Worm (Caenorhabditis elegans) whole organism, L4 larva: ENCODE results near the gene ani-2.

Experiments
- D1046.2 ChIP-seq: fragments of 200-800 bp; sonication (Bioruptor generic); IDR thresholded peaks from 2 replicates; pipeline ENCODE4 v1.3.6; 2022; ENCODE audit warnings: missing genetic modification characterization, missing compliant biosample characterization
- F10B5.3 ChIP-seq: sonication (generic microtip); optimal IDR thresholded peaks from 2 replicates; lab custom pipeline; 2016; ENCODE audit warnings: mild to moderate bottlenecking, missing genetic modification characterization, missing compliant biosample characterization
- F26F4.8 ChIP-seq: fragments of 200-800 bp; sonication (Bioruptor generic); conservative IDR thresholded peaks from 2 replicates; pipeline ENCODE4 v1.3.6; 2022; ENCODE audit warnings: missing genetic modification characterization, missing compliant biosample characterization
- F37D6.2 ChIP-seq: sonication (generic microtip); optimal IDR thresholded peaks from 2 replicates; lab custom pipeline; 2016; ENCODE audit warnings: mild to moderate bottlenecking, missing genetic modification characterization, missing compliant biosample characterization
- F49E8.2 ChIP-seq: sonication (generic microtip); optimal IDR thresholded peaks from 2 replicates; lab custom pipeline; 2016; ENCODE audit warnings: missing compliant biosample characterization, mild to moderate bottlenecking, missing genetic modification characterization, borderline replicate concordance
- R02D3.7 ChIP-seq: fragments of 150-350 bp; sonication (generic microtip); optimal IDR thresholded peaks from 3 replicates; lab custom pipeline; 2014; ENCODE audit warnings: missing biosample characterization, missing genetic modification characterization
- T20F7.1 ChIP-seq: fragments of 200-800 bp; sonication (Bioruptor generic); optimal IDR thresholded peaks from 2 replicates; lab custom pipeline; 2018; ENCODE audit warnings: mild to moderate bottlenecking, missing genetic modification characterization, missing compliant biosample characterization
- ZK337.2 ChIP-seq: fragments of 200-800 bp; sonication (Bioruptor generic); IDR thresholded peaks from 2 replicates; pipeline ENCODE4 v1.3.6; 2022; ENCODE audit warnings: missing genetic modification reagents, missing genetic modification characterization, missing compliant biosample characterization
- attf-4 ChIP-seq: sonication (generic microtip); optimal IDR thresholded peaks from 3 replicates; lab custom pipeline; 2017; ENCODE audit warnings: missing biosample characterization, missing genetic modification characterization
- ceh-32 ChIP-seq: sonication (generic microtip); optimal IDR thresholded peaks from 2 replicates; lab custom pipeline; 2016; ENCODE audit warnings: mild to moderate bottlenecking, missing genetic modification characterization, missing compliant biosample characterization; ENCODE audit not compliant: poor library complexity
- ceh-44 ChIP-seq: fragments of 200-800 bp; sonication (Bioruptor generic); IDR thresholded peaks from 2 replicates; pipeline ENCODE4 v1.3.6; 2022; ENCODE audit warnings: missing genetic modification reagents, missing genetic modification characterization, missing compliant biosample characterization
- ceh-62 ChIP-seq: sonication (generic microtip); optimal IDR thresholded peaks from 2 replicates; lab custom pipeline; 2017; ENCODE audit warnings: missing biosample characterization, missing genetic modification characterization
- ces-1 ChIP-seq: fragments of 150-350 bp; sonication (generic microtip); optimal IDR thresholded peaks from 4 replicates; lab custom pipeline; 2014; ENCODE audit warnings: missing biosample characterization, missing genetic modification reagents, missing genetic modification characterization
- cey-2 ChIP-seq: sonication (generic microtip); optimal IDR thresholded peaks from 3 replicates; lab custom pipeline; 2017; ENCODE audit warnings: missing genetic modification characterization, mild to moderate bottlenecking, missing compliant biosample characterization, antibody characterized with exemption, borderline replicate concordance; ENCODE audit not compliant: insufficient read depth
- ctbp-1 ChIP-seq: fragments of 200-800 bp; sonication (Bioruptor generic); IDR thresholded peaks from 2 replicates; pipeline ENCODE4 v1.3.6; 2022; ENCODE audit warnings: missing genetic modification reagents, missing genetic modification characterization, missing compliant biosample characterization
- daf-12 ChIP-seq: fragments of 150-350 bp; optimal IDR thresholded peaks from 2 replicates; lab custom pipeline; 2014; ENCODE audit warnings: missing biosample characterization, missing genetic modification reagents, missing genetic modification characterization
- daf-19 ChIP-seq: fragments of 200-800 bp; sonication (Bioruptor generic); conservative IDR thresholded peaks from 2 replicates; pipeline ENCODE4 v1.3.6; 2022; ENCODE audit warnings: missing genetic modification characterization, missing compliant biosample characterization
- daf-8 ChIP-seq: fragments of 200-800 bp; sonication (Bioruptor generic); IDR thresholded peaks from 2 replicates; pipeline ENCODE4 v1.3.6; 2022; ENCODE audit warnings: missing genetic modification characterization, missing compliant biosample characterization
- dmd-8 ChIP-seq: fragments of 200-800 bp; sonication (Bioruptor generic); IDR thresholded peaks from 2 replicates; pipeline ENCODE4 v1.3.6; 2022; ENCODE audit warnings: missing genetic modification characterization, missing compliant biosample characterization
- fkh-10 ChIP-seq: fragments of 150-350 bp; optimal IDR thresholded peaks from 2 replicates; lab custom pipeline; 2014; ENCODE audit warnings: missing biosample characterization, missing genetic modification reagents, missing genetic modification characterization
- gei-8 ChIP-seq: fragments of 200-800 bp; sonication (Bioruptor generic); optimal IDR thresholded peaks from 2 replicates; lab custom pipeline; 2018; ENCODE audit warnings: mild to moderate bottlenecking, missing genetic modification characterization, missing compliant biosample characterization
- hlh-11 ChIP-seq: fragments of 200-800 bp; sonication (Bioruptor generic); optimal IDR thresholded peaks from 2 replicates; lab custom pipeline; 2018; ENCODE audit warnings: mild to moderate bottlenecking, missing genetic modification characterization, missing compliant biosample characterization
- hlh-30 ChIP-seq: sonication (generic microtip); optimal IDR thresholded peaks from 2 replicates; lab custom pipeline; 2017; ENCODE audit warnings: antibody characterized with exemption, mild to moderate bottlenecking, missing genetic modification characterization, missing compliant biosample characterization; ENCODE audit not compliant: insufficient read depth
- lin-15B ChIP-seq: fragments of 150-350 bp; sonication (generic microtip); optimal IDR thresholded peaks from 3 replicates; lab custom pipeline; 2014; ENCODE audit warnings: missing biosample characterization, missing genetic modification characterization
- lin-29 ChIP-seq: fragments of 200-800 bp; sonication (Bioruptor generic); IDR thresholded peaks from 2 replicates; pipeline ENCODE4 v1.3.6; 2022; ENCODE audit warnings: missing genetic modification reagents, missing genetic modification characterization, missing compliant biosample characterization
- lin-38 ChIP-seq: fragments of 200-800 bp; sonication (Bioruptor generic); IDR thresholded peaks from 2 replicates; pipeline ENCODE4 v1.3.6; 2022; ENCODE audit warnings: missing genetic modification reagents, missing genetic modification characterization, missing compliant biosample characterization
- lin-39 ChIP-seq: fragments of 150-350 bp; optimal IDR thresholded peaks from 2 replicates; lab custom pipeline; 2014; ENCODE audit warnings: missing biosample characterization, missing genetic modification reagents, missing genetic modification characterization
- lir-3 ChIP-seq: sonication (generic microtip); optimal IDR thresholded peaks from 2 replicates; lab custom pipeline; 2016; ENCODE audit warnings: mild to moderate bottlenecking, missing genetic modification characterization, missing compliant biosample characterization
- mdl-1 ChIP-seq, 2 experiments: fragments of 150-350 bp in 1 of 2; sonication (generic microtip) in 1 of 2; optimal IDR thresholded peaks; 2 replicates each; lab custom pipeline; 2014 to 2017; ENCODE audit warnings: missing biosample characterization in 2 of 2, missing genetic modification characterization in 2 of 2
- nhr-10 ChIP-seq: fragments of 150-350 bp; optimal IDR thresholded peaks from 2 replicates; lab custom pipeline; 2014; ENCODE audit warnings: missing biosample characterization, missing genetic modification characterization
- nhr-102 ChIP-seq: sonication (generic microtip); optimal IDR thresholded peaks from 2 replicates; lab custom pipeline; 2016; ENCODE audit warnings: mild to moderate bottlenecking, missing genetic modification characterization, moderate library complexity, missing compliant biosample characterization
- nhr-11 ChIP-seq: fragments of 150-350 bp; optimal IDR thresholded peaks from 2 replicates; lab custom pipeline; 2014; ENCODE audit warnings: missing biosample characterization, missing genetic modification characterization
- nhr-111 ChIP-seq: fragments of 200-800 bp; sonication (Bioruptor generic); optimal IDR thresholded peaks from 2 replicates; lab custom pipeline; 2018; ENCODE audit warnings: mild to moderate bottlenecking, missing genetic modification characterization, missing compliant biosample characterization
- nhr-237 ChIP-seq: sonication (generic microtip); optimal IDR thresholded peaks from 2 replicates; lab custom pipeline; 2017; ENCODE audit warnings: missing biosample characterization, missing genetic modification characterization
- nhr-41 ChIP-seq: fragments of 200-800 bp; sonication (Bioruptor generic); IDR thresholded peaks from 2 replicates; pipeline ENCODE4 v1.3.6; 2022; ENCODE audit warnings: missing genetic modification reagents, missing genetic modification characterization, missing compliant biosample characterization
- nhr-76 ChIP-seq: fragments of 150-350 bp; optimal IDR thresholded peaks from 2 replicates; lab custom pipeline; 2014; ENCODE audit warnings: missing biosample characterization, missing genetic modification characterization
- pha-4 ChIP-seq, 2 experiments: fragments of 150-350 bp in 1 of 2; fragments of 200-800 bp in 1 of 2; sonication (Bioruptor generic) in 1 of 2; IDR thresholded peaks in 1 of 2; optimal IDR thresholded peaks in 1 of 2; 2 replicates each; pipeline versions ENCODE4 v1.3.6 to Lab custom; 2014 to 2022; ENCODE audit warnings: missing genetic modification characterization in 2 of 2, missing genetic modification reagents in 2 of 2, missing biosample characterization in 1 of 2, missing compliant biosample characterization in 1 of 2
- pqm-1 ChIP-seq: sonication (generic microtip); optimal IDR thresholded peaks from 2 replicates; lab custom pipeline; 2017; ENCODE audit warnings: missing biosample characterization, missing genetic modification characterization
- skn-1 ChIP-seq: fragments of 150-350 bp; optimal IDR thresholded peaks from 2 replicates; lab custom pipeline; 2014; ENCODE audit warnings: missing biosample characterization, missing genetic modification characterization
- snpc-1.2 ChIP-seq: fragments of 200-800 bp; sonication (Bioruptor generic); IDR thresholded peaks from 2 replicates; pipeline ENCODE4 v1.3.6; 2022; ENCODE audit warnings: missing genetic modification reagents, missing genetic modification characterization, missing compliant biosample characterization
- snpc-4 ChIP-seq: fragments of 150-350 bp; optimal IDR thresholded peaks from 2 replicates; lab custom pipeline; 2014; ENCODE audit warnings: missing biosample characterization, missing genetic modification characterization
- spr-3 ChIP-seq: fragments of 200-800 bp; sonication (Bioruptor generic); optimal IDR thresholded peaks from 2 replicates; lab custom pipeline; 2018; ENCODE audit warnings: mild to moderate bottlenecking, missing genetic modification characterization, missing compliant biosample characterization
- tra-1 ChIP-seq: fragments of 200-800 bp; sonication (Bioruptor generic); IDR thresholded peaks from 2 replicates; pipeline ENCODE4 v1.3.6; 2022; ENCODE audit warnings: missing genetic modification reagents, missing genetic modification characterization, missing compliant biosample characterization
- unc-130 ChIP-seq: sonication (generic microtip); optimal IDR thresholded peaks from 2 replicates; lab custom pipeline; 2016; ENCODE audit warnings: missing genetic modification reagents, missing genetic modification characterization, missing compliant biosample characterization
- unc-39 ChIP-seq: sonication (generic microtip); optimal IDR thresholded peaks from 2 replicates; lab custom pipeline; 2017; ENCODE audit warnings: missing biosample characterization, missing genetic modification characterization
- unc-62 ChIP-seq, 3 experiments: fragments of 150-350 bp in 1 of 3; sonication (generic microtip); optimal IDR thresholded peaks in 2 of 3; peaks in 1 of 3; 1 replicate in 1 of 3; 2 replicates in 2 of 3; lab custom pipeline; 2014 to 2017; ENCODE audit warnings: missing biosample characterization in 3 of 3, missing genetic modification characterization in 3 of 3, missing genetic modification reagents in 3 of 3, missing genotype in 1 of 3
- zag-1 ChIP-seq: fragments of 150-350 bp; optimal IDR thresholded peaks from 2 replicates; lab custom pipeline; 2014; ENCODE audit warnings: missing biosample characterization, missing genetic modification characterization
- zip-2 ChIP-seq: fragments of 150-350 bp; optimal IDR thresholded peaks from 2 replicates; lab custom pipeline; 2014; ENCODE audit warnings: missing biosample characterization, missing genetic modification characterization
- ztf-11 ChIP-seq: fragments of 150-350 bp; optimal IDR thresholded peaks from 2 replicates; lab custom pipeline; 2014; ENCODE audit warnings: missing biosample characterization, missing genetic modification characterization

The ani-2 gene

DNA sequence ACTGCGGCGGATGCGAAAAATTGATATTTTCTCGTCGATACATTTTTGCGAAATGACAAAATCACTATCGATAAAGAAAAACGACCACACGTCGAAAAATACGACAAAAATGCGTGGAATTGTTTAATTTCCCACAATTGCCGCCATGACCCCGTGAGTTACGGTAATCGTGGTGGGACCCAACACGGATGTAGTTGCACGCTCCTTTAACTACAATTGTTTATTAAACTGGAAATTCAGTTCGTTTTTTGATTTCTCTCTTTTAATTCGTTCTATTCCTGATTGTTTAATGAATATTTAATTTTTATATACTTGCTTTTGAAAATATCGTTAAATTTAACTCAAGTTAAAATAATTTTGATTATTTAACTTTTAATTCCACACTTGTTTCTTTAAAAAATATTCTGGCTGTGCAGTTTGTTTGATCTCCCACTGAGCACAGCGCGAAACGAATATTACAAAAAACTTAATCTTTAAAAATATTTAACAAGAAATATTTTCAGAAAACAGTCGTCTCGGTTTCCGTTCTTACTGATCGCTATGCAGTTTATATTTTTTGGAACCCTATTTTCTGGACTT is at the start of gene ani-2, which contains the start of gene clec-88:
Gene ani-2, minus strand, starts transcription at position 131 of the 579 bp plus-strand sequence.
Gene clec-88, plus strand, starts transcription at position 486 of the 579 bp plus-strand sequence.
- TF ChIP-seq F26F4.8 (GFP tag; lab: Robert Waterston, UW) (no peak), skn-1 (no peak), zip-2 (tag; lab: Kevin White, UChicago) (no peak), daf-19 (GFP tag; lab: Robert Waterston, UW) (no peak), attf-4 (tag; lab: Kevin White, UChicago) (no peak), unc-130 (GFP tag; lab: Kevin White, UChicago) (peak; percentile 87), lin-38 (peak; percentile 64), spr-3 (no peak)

DNA sequence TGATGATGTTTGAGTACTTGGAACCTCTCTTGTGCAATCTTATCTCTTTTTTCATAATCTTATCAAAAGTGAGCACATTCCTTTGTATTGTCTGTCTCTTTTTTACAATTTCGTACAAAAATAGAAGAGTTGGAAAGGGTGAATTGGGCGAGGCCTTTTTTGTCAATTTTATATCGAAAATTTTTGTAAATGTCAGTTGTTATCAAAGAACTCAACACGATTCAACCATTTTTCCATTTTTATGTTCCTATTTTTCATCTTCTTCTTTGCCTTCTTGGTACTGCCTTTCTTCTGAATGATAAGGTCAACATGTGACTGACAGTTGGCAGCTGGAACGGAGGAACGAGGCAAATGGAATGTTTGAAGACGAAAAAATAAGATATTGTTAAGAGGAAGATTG is 48.6 kb upstream of the ani-2 start:
- TF ChIP-seq unc-62 (GFP tag; optimal IDR thresholded peaks at IDR 0.05 in 1 of 2; lab: Kevin White, UChicago) = peak; percentile 37 to 62
- no peak for TF ChIP-seq unc-62 (tag; optimal IDR thresholded peaks at IDR 0.05; lab: Kevin White, UChicago)
- no peak for TF ChIP-seq daf-12
- no peak for TF ChIP-seq zag-1 (tag; lab: Kevin White, UChicago)
- TF ChIP-seq hlh-11 = peak; percentile 86
- TF ChIP-seq F49E8.2 (tag; lab: Kevin White, UChicago) = no peak
- no peak for TF ChIP-seq dmd-8 (GFP tag; lab: Robert Waterston, UW)
- no peak for TF ChIP-seq ztf-11 (tag; lab: Kevin White, UChicago)
- 0 out of 2 replicates have a peak, but pooled peaks have one; percentile 28 for TF ChIP-seq nhr-41 (GFP tag; lab: Robert Waterston, UW)
- no peak for TF ChIP-seq F10B5.3
- TF ChIP-seq T20F7.1 (GFP tag; lab: Kevin White, UChicago) = peak; percentile 52
- TF ChIP-seq unc-39 (tag; lab: Kevin White, UChicago) = no peak
- no peak for TF ChIP-seq lin-39 (tag; lab: Kevin White, UChicago)
- no peak for TF ChIP-seq snpc-1.2
- no peak for TF ChIP-seq lin-29 (GFP tag; lab: Robert Waterston, UW)
- TF ChIP-seq nhr-237 (tag; lab: Kevin White, UChicago) = no peak
- TF ChIP-seq fkh-10 = no peak
- no peak for TF ChIP-seq ceh-44
- no peak for TF ChIP-seq daf-8
- no peak for TF ChIP-seq ceh-62 (tag; lab: Kevin White, UChicago)
- no peak for TF ChIP-seq gei-8 (GFP tag; lab: Kevin White, UChicago)
- TF ChIP-seq ctbp-1 = no peak
- TF ChIP-seq pqm-1 (tag; lab: Kevin White, UChicago) = peak; percentile 93
- TF ChIP-seq nhr-111 (GFP tag; lab: Kevin White, UChicago) = no peak
- peak; percentile 51 for TF ChIP-seq nhr-102 (tag; lab: Kevin White, UChicago)
- TF ChIP-seq pha-4 (GFP tag; IDR thresholded peaks at IDR 0.05; lab: Robert Waterston, UW) = no peak
- TF ChIP-seq pha-4 (tag; optimal IDR thresholded peaks at IDR 0.05; lab: Kevin White, UChicago) = no peak
- TF ChIP-seq tra-1 (GFP tag; lab: Robert Waterston, UW) = 0 out of 2 replicates have a peak, but pooled peaks have one; percentile 17
- no peak for TF ChIP-seq snpc-4 (tag; lab: Kevin White, UChicago)
- TF ChIP-seq ceh-32 (tag; lab: Kevin White, UChicago) = no peak
- no peak for TF ChIP-seq F37D6.2 (tag; lab: Kevin White, UChicago)
- no peak for TF ChIP-seq ZK337.2 (GFP tag; lab: Robert Waterston, UW)
- TF ChIP-seq cey-2 (tag; lab: Kevin White, UChicago) = no peak
- TF ChIP-seq mdl-1 (tag; optimal IDR thresholded peaks at IDR 0.05; lab: Kevin White, UChicago) = peak in 1 of 2 experiments; percentile 63
- TF ChIP-seq R02D3.7 (tag; lab: Kevin White, UChicago) = no peak
- no peak for TF ChIP-seq D1046.2 (GFP tag; lab: Robert Waterston, UW)
- TF ChIP-seq nhr-76 (tag; lab: Kevin White, UChicago) = no peak
- TF ChIP-seq nhr-10 (tag; lab: Kevin White, UChicago) = no peak
- TF ChIP-seq unc-130 (GFP tag; lab: Kevin White, UChicago) = no peak
- no peak for TF ChIP-seq lir-3 (tag; lab: Kevin White, UChicago)
- TF ChIP-seq hlh-30 (tag; lab: Kevin White, UChicago) = peak; percentile 24
- no peak for TF ChIP-seq ces-1
- TF ChIP-seq lin-15B (tag; lab: Kevin White, UChicago) = no peak
- no peak for TF ChIP-seq nhr-11 (tag; lab: Kevin White, UChicago)
